Worm (Caenorhabditis elegans) whole organism, L2 larva: ENCODE measurements around the gene Y42H9B.3.

Experiments used
- C34F6.9 ChIP-seq: fragments of 150-350 bp; optimal IDR thresholded peaks from 2 replicates; lab custom pipeline; 2014; ENCODE audit warnings: missing biosample characterization, missing genetic modification characterization
- R02D3.7 ChIP-seq: fragments of 150-350 bp; optimal IDR thresholded peaks from 2 replicates; lab custom pipeline; 2014; ENCODE audit warnings: missing biosample characterization, missing genetic modification characterization
- Y55F3AM.14 ChIP-seq: fragments of 200-800 bp; sonication (Bioruptor generic); optimal IDR thresholded peaks from 2 replicates; lab custom pipeline; 2018; ENCODE audit warnings: mild to moderate bottlenecking, missing genetic modification characterization, missing compliant biosample characterization
- ZK546.5 ChIP-seq: sonication (generic microtip); optimal IDR thresholded peaks from 2 replicates; lab custom pipeline; 2017; ENCODE audit warnings: missing biosample characterization, missing genetic modification characterization
- aly-2 ChIP-seq: fragments of 150-350 bp; optimal IDR thresholded peaks from 2 replicates; lab custom pipeline; 2014; ENCODE audit warnings: missing biosample characterization, missing genetic modification characterization
- blmp-1 ChIP-seq: sonication (generic microtip); optimal IDR thresholded peaks from 2 replicates; lab custom pipeline; 2017; ENCODE audit warnings: missing genetic modification characterization, mild to moderate bottlenecking, missing compliant biosample characterization, antibody characterized with exemption, moderate library complexity; ENCODE audit not compliant: insufficient read depth
- ceh-16 ChIP-seq: fragments of 150-350 bp; optimal IDR thresholded peaks from 2 replicates; lab custom pipeline; 2014; ENCODE audit warnings: missing biosample characterization, missing genetic modification characterization
- ceh-82 ChIP-seq: fragments of 150-350 bp; optimal IDR thresholded peaks from 2 replicates; lab custom pipeline; 2014; ENCODE audit warnings: missing biosample characterization, missing genetic modification characterization
- crh-2 ChIP-seq: sonication (generic microtip); optimal IDR thresholded peaks from 2 replicates; lab custom pipeline; 2017; ENCODE audit warnings: missing biosample characterization, missing genetic modification characterization
- dmd-4 ChIP-seq: sonication (generic microtip); optimal IDR thresholded peaks from 2 replicates; lab custom pipeline; 2017; ENCODE audit warnings: missing biosample characterization, missing genetic modification characterization
- egl-27 ChIP-seq: sonication (generic microtip); optimal IDR thresholded peaks from 3 replicates; lab custom pipeline; 2017; ENCODE audit warnings: missing biosample characterization, missing genetic modification reagents, missing genetic modification characterization
- elt-1 ChIP-seq: fragments of 150-350 bp; optimal IDR thresholded peaks from 2 replicates; lab custom pipeline; 2014; ENCODE audit warnings: missing biosample characterization, missing genetic modification characterization
- fos-1 ChIP-seq: fragments of 150-350 bp; optimal IDR thresholded peaks from 2 replicates; lab custom pipeline; 2014; ENCODE audit warnings: missing biosample characterization, missing genetic modification characterization
- gmeb-1 ChIP-seq: fragments of 150-350 bp; optimal IDR thresholded peaks from 2 replicates; lab custom pipeline; 2014; ENCODE audit warnings: missing biosample characterization, missing genetic modification characterization
- lin-11 ChIP-seq: fragments of 150-350 bp; sonication (generic microtip); optimal IDR thresholded peaks from 2 replicates; lab custom pipeline; 2014; ENCODE audit warnings: missing biosample characterization, missing genetic modification characterization, inconsistent platforms, mixed read lengths
- lin-13 ChIP-seq: fragments of 150-350 bp; optimal IDR thresholded peaks from 2 replicates; lab custom pipeline; 2014; ENCODE audit warnings: missing biosample characterization, missing genetic modification reagents, missing genetic modification characterization
- lin-39 ChIP-seq: fragments of 150-350 bp; optimal IDR thresholded peaks from 2 replicates; lab custom pipeline; 2014; ENCODE audit warnings: missing biosample characterization, missing genetic modification reagents, missing genetic modification characterization
- lsy-2 ChIP-seq, 2 experiments: fragments of 150-350 bp in 1 of 2; sonication (generic microtip) in 1 of 2; optimal IDR thresholded peaks; 2 replicates each; lab custom pipeline; 2014 to 2017; ENCODE audit warnings: missing biosample characterization in 2 of 2, missing genetic modification characterization in 2 of 2
- mab-5 ChIP-seq: fragments of 150-350 bp; optimal IDR thresholded peaks from 2 replicates; lab custom pipeline; 2014; ENCODE audit warnings: missing biosample characterization, missing genetic modification characterization
- mbf-1 ChIP-seq: sonication (generic microtip); optimal IDR thresholded peaks from 2 replicates; lab custom pipeline; 2017; ENCODE audit warnings: missing biosample characterization, missing genetic modification characterization
- mdl-1 ChIP-seq, 2 experiments: fragments of 150-350 bp in 1 of 2; sonication (generic microtip) in 1 of 2; optimal IDR thresholded peaks; 2 replicates each; lab custom pipeline; 2017; ENCODE audit warnings: missing biosample characterization in 2 of 2, missing genetic modification characterization in 2 of 2
- nhr-129 ChIP-seq: fragments of 150-350 bp; optimal IDR thresholded peaks from 2 replicates; lab custom pipeline; 2014; ENCODE audit warnings: missing biosample characterization, missing genetic modification characterization
- nhr-21 ChIP-seq: fragments of 150-350 bp; optimal IDR thresholded peaks from 2 replicates; lab custom pipeline; 2014; ENCODE audit warnings: missing biosample characterization, missing genetic modification characterization
- nhr-23 ChIP-seq: fragments of 150-350 bp; optimal IDR thresholded peaks from 2 replicates; lab custom pipeline; 2014; ENCODE audit warnings: missing biosample characterization, missing genetic modification reagents, missing genetic modification characterization
- nhr-25 ChIP-seq: fragments of 150-350 bp; sonication (generic microtip); optimal IDR thresholded peaks from 3 replicates; lab custom pipeline; 2014; ENCODE audit warnings: missing biosample characterization, missing genetic modification characterization
- nhr-6 ChIP-seq: fragments of 150-350 bp; optimal IDR thresholded peaks from 2 replicates; lab custom pipeline; 2014; ENCODE audit warnings: missing biosample characterization, missing genetic modification characterization
- nhr-77 ChIP-seq: fragments of 150-350 bp; optimal IDR thresholded peaks from 2 replicates; lab custom pipeline; 2014; ENCODE audit warnings: missing biosample characterization, missing genetic modification characterization
- peb-1 ChIP-seq: fragments of 150-350 bp; optimal IDR thresholded peaks from 2 replicates; lab custom pipeline; 2014; ENCODE audit warnings: missing biosample characterization, missing genetic modification characterization
- sem-4 ChIP-seq: fragments of 150-350 bp; optimal IDR thresholded peaks from 2 replicates; lab custom pipeline; 2014; ENCODE audit warnings: missing biosample characterization, missing genetic modification reagents, missing genetic modification characterization
- sma-3 ChIP-seq: sonication (generic microtip); optimal IDR thresholded peaks from 2 replicates; lab custom pipeline; 2016; ENCODE audit warnings: missing genetic modification reagents, missing genetic modification characterization, missing compliant biosample characterization
- sma-9 ChIP-seq, 2 experiments: fragments of 150-350 bp in 1 of 2; sonication (generic microtip) in 1 of 2; optimal IDR thresholded peaks; 2 replicates each; lab custom pipeline; 2014 to 2016; ENCODE audit warnings: missing genetic modification characterization in 2 of 2, mild to moderate bottlenecking in 1 of 2, missing biosample characterization in 1 of 2, missing compliant biosample characterization in 1 of 2, missing genetic modification reagents in 1 of 2, moderate library complexity in 1 of 2
- unc-39 ChIP-seq: fragments of 150-350 bp; optimal IDR thresholded peaks from 2 replicates; lab custom pipeline; 2014; ENCODE audit warnings: missing biosample characterization, missing genetic modification characterization
- unc-55 ChIP-seq: fragments of 150-350 bp; sonication (generic microtip); optimal IDR thresholded peaks from 3 replicates; lab custom pipeline; 2014; ENCODE audit warnings: missing biosample characterization, missing genetic modification reagents, missing genetic modification characterization
- unc-62 ChIP-seq: fragments of 150-350 bp; optimal IDR thresholded peaks from 2 replicates; lab custom pipeline; 2014; ENCODE audit warnings: missing biosample characterization, missing genetic modification reagents, missing genetic modification characterization
- zag-1 ChIP-seq: fragments of 150-350 bp; optimal IDR thresholded peaks from 2 replicates; lab custom pipeline; 2014; ENCODE audit warnings: missing biosample characterization, missing genetic modification characterization
- ztf-11 ChIP-seq: sonication (generic microtip); optimal IDR thresholded peaks from 2 replicates; lab custom pipeline; 2017; ENCODE audit warnings: missing biosample characterization, missing genetic modification characterization

Gene Y42H9B.3

DNA sequence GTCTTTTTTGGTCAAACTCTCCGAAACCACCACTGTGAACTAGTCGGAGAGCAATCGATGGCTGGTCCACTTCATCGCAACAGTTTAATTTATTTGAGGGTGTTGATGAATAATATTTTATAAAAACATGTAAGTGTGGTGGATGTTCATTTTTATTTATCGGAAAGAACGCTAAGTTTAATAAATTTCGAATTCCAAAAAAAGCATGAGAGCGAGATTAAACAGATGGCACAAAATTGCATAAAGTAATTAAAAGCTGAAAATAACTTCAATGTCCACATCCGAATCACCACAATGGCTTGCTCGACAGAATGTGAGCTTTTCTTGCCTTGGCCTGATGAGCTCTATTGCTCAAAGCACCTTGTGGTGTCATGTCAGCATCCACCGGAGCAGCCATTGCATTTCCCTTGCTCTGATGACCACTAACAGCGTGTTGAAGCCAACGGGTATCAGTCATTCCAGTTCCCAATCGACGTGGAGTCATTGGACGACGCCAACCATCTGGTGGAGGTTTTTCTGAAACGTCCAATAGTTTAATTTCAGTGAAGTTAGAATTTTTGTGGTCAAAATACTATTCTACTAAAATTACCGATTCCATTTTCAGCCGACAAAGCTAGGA, 28.4 kb downstream of the Y42H9B.3 start:
- no peak for TF ChIP-seq lin-13 (GFP tag; lab: Kevin White, UChicago)
- peak; percentile 8 for TF ChIP-seq nhr-25 (tag; lab: Kevin White, UChicago)
- no peak for TF ChIP-seq mab-5 (tag; lab: Kevin White, UChicago)
- TF ChIP-seq sma-3 (GFP tag; lab: Kevin White, UChicago): no peak
- TF ChIP-seq ceh-16 (tag; lab: Kevin White, UChicago): no peak
- TF ChIP-seq R02D3.7 (tag; lab: Kevin White, UChicago): no peak
- TF ChIP-seq lsy-2 (tag; optimal IDR thresholded peaks at IDR 0.05; lab: Kevin White, UChicago): no peak
- TF ChIP-seq sma-9 (GFP tag; optimal IDR thresholded peaks at IDR 0.05; lab: Kevin White, UChicago): no peak
- TF ChIP-seq sma-9 (tag; optimal IDR thresholded peaks at IDR 0.05; lab: Kevin White, UChicago): no peak
- peak; percentile 19 for TF ChIP-seq nhr-129 (tag; lab: Kevin White, UChicago)
- no peak for TF ChIP-seq ztf-11 (tag; lab: Kevin White, UChicago)

DNA sequence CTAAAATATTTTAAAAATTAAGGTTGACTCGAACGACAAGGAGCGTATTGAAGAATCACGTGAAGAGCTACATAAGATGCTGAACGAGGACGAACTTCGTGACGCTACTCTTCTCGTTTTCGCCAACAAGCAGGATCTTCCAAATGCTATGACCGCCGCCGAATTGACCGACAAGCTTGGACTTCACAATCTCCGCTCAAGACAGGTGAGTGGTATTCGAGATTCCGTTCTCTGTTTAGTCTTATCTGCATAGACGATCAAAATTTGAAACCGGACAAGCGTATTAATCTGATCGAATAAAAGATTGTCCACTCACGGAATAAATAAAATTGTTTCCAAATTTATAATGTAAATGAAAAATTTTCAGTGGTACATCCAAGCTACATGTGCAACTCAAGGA, 29.2 kb downstream of the Y42H9B.3 start:
- TF ChIP-seq elt-1: peak; percentile 4
- TF ChIP-seq sma-9 (GFP tag; optimal IDR thresholded peaks at IDR 0.05; lab: Kevin White, UChicago): peak; percentile 4
- no peak for TF ChIP-seq sma-9 (tag; optimal IDR thresholded peaks at IDR 0.05; lab: Kevin White, UChicago)
- no peak for TF ChIP-seq Y55F3AM.14 (GFP tag; lab: Kevin White, UChicago)

DNA sequence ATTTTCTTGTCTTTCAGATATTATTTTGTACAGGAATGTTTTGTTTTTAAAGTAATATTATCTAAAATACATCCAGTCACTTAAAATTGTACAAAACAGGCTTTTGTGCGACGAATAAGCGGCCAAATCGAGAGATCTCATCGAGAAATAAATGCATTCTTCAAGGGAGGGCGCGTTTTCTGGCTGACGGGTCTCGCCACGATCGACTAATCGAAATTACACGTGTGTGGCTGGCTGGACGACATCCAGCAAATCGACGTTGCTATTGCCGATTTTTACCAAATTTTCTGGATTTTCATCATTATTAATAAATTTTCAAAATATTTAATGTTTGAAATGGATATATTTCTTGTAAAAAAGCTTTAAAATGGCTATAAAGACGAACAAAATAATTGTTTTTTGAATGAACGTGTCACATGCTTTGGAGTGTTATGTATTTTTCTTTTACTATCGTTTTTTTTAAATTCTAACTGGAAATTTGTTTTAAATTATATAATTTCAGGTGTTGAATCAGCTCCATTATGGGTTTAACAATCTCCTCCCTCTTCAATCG, 30.1 kb downstream of the Y42H9B.3 start, which contains the start of gene arf-5:
Gene arf-5, plus strand, starts transcription at position 503 of the 553 bp plus-strand sequence.
- TF ChIP-seq lsy-2 (tag; optimal IDR thresholded peaks at IDR 0.05; lab: Kevin White, UChicago) (peak in 1 of 2 experiments; percentile 74), mdl-1 (tag; optimal IDR thresholded peaks at IDR 0.05; lab: Kevin White, UChicago) (peak in 1 of 2 experiments; percentile 36), crh-2 (tag; lab: Kevin White, UChicago) (peak; percentile 73), unc-55 (GFP tag; lab: Kevin White, UChicago) (peak; percentile 52), C34F6.9 (peak; percentile 48), nhr-129 (tag; lab: Kevin White, UChicago) (peak; percentile 42), Y55F3AM.14 (GFP tag; lab: Kevin White, UChicago) (no peak), lin-11 (tag; lab: Kevin White, UChicago) (peak; percentile 9), lin-13 (GFP tag; lab: Kevin White, UChicago) (peak; percentile 37), sma-3 (GFP tag; lab: Kevin White, UChicago) (no peak), nhr-23 (tag; lab: Kevin White, UChicago) (no peak)
- TF ChIP-seq, all 48 proteins: peak for 8

DNA sequence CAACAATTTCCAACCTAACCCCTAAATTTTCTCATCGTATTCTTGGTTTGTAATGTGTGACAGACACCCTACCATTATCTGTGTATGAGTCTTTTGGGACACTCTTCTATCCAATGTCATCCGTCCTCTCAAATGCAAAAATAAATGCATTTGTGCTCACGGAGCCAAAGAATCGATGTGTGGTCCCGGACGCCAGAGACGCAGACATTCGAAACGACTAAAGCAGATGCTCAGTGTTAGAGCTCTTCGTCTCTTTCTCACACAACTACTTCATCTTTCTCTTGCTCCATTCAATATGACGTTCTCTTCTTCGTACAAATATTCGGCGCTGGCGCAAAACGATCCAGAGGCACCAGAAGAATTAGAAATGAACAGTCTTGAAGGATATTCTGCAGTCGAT, 32.6 kb downstream of the Y42H9B.3 start, which contains the start of gene unc-24:
Gene unc-24, plus strand, starts transcription at position 283 of the 400 bp plus-strand sequence.
- TF ChIP-seq ceh-82 (no peak), dmd-4 (tag; lab: Kevin White, UChicago) (no peak), blmp-1 (no peak), egl-27 (tag; lab: Kevin White, UChicago) (no peak), lin-39 (no peak), unc-62 (GFP tag; lab: Kevin White, UChicago) (no peak), ZK546.5 (tag; lab: Kevin White, UChicago) (no peak), zag-1 (tag; lab: Kevin White, UChicago) (peak; percentile 17), mab-5 (tag; lab: Kevin White, UChicago) (peak; percentile 42), nhr-129 (tag; lab: Kevin White, UChicago) (no peak), Y55F3AM.14 (GFP tag; lab: Kevin White, UChicago) (no peak), lsy-2 (tag; optimal IDR thresholded peaks at IDR 0.05; lab: Kevin White, UChicago) (no peak), sma-9 (GFP tag; optimal IDR thresholded peaks at IDR 0.05; lab: Kevin White, UChicago) (peak; percentile 16), sma-9 (tag; optimal IDR thresholded peaks at IDR 0.05; lab: Kevin White, UChicago) (no peak), nhr-6 (tag; lab: Kevin White, UChicago) (no peak), C34F6.9 (peak; percentile 48), unc-39 (tag; lab: Kevin White, UChicago) (no peak), sem-4 (tag; lab: Kevin White, UChicago) (no peak), sma-3 (GFP tag; lab: Kevin White, UChicago) (no peak), aly-2 (tag; lab: Kevin White, UChicago) (no peak), ztf-11 (tag; lab: Kevin White, UChicago) (no peak), crh-2 (tag; lab: Kevin White, UChicago) (peak; percentile 13), peb-1 (tag; lab: Kevin White, UChicago) (no peak), ceh-16 (tag; lab: Kevin White, UChicago) (no peak), nhr-77 (tag; lab: Kevin White, UChicago) (no peak), gmeb-1 (tag; lab: Kevin White, UChicago) (no peak), nhr-21 (tag; lab: Kevin White, UChicago) (no peak), mbf-1 (tag; lab: Kevin White, UChicago) (no peak), fos-1 (tag; lab: Kevin White, UChicago) (no peak), lin-11 (tag; lab: Kevin White, UChicago) (no peak), unc-55 (GFP tag; lab: Kevin White, UChicago) (peak; percentile 73)
